Fruit fly (Drosophila melanogaster): ENCODE results near the gene CG43102.
A peak's percentile ranks its signal among the peaks of the same experiment; 100 is the strongest.

Gene CG43102

DNA sequence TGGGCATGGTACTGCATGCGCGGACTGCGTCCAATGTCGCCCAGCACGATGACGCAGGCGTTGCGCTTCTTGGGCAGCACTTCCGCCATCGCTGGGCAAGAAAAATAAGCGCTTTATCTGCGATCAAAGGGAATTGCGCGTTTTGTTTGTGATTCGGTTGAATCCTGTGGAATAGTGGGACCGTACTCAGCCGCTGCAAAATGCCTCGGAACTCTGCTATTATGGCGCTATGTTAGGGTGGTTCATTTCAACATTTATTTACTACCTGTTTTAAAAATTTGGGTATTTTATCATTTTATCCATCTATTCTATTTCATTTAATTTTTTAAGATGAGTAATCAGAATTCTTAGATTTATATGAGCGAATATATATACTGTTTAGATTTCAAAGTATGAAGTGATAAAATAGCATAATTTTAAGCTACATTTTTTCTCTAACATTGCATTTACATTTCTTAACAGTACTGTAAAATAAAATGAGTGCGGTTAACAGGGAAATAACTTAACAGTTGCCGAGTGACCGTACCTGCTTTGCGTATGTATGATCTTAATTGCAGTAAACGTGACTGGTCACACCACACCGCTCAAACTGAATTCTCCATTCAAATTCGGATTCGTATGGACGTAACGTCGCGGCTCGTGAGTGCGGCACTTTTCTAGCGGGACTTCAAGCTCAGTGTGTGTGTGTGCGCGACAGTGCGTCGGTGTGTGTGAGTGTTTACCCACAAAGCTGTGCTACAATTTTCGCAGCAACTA is 16.8 kb upstream of the CG43102 start, which contains the start of the genes Alg1 and tinc (continued):
- TF ChIP-seq Nf-YB (GFP tag; optimal IDR thresholded peaks at IDR 0.05) (peak; percentile 66), NC2α (GFP tag; optimal IDR thresholded peaks at IDR 0.05) (no peak), wdn (GFP tag; IDR thresholded peaks at IDR 0.05) (0 out of 2 replicates have a peak, but pooled peaks have one; percentile 32), CG7786 (GFP tag; optimal IDR thresholded peaks at IDR 0.05) (peak; percentile 23), CG12942 (GFP tag; optimal IDR thresholded peaks at IDR 0.05) (no peak), CG18619 (GFP tag; optimal IDR thresholded peaks at IDR 0.05) (peak; percentile 42), crp (GFP tag; optimal IDR thresholded peaks at IDR 0.05) (no peak), CG8388 (GFP tag; optimal IDR thresholded peaks at IDR 0.05) (peak; percentile 59), seq (GFP tag; IDR thresholded peaks at IDR 0.05) (no peak), dan (GFP tag; IDR thresholded peaks at IDR 0.05) (no peak), CG17186 (GFP tag; optimal IDR thresholded peaks at IDR 0.05) (peak; percentile 26), sens-2 (GFP tag; IDR thresholded peaks at IDR 0.05) (no peak), CG8765 (GFP tag; IDR thresholded peaks at IDR 0.05) (no peak), HmgZ (tag; optimal IDR thresholded peaks at IDR 0.05) (peak; percentile 62), fd96Cb (tag; optimal IDR thresholded peaks at IDR 0.05) (peak; percentile 37), knrl (GFP tag; IDR thresholded peaks at IDR 0.05; ENCODE audit: partially characterized antibody) (no peak), luna (GFP tag; optimal IDR thresholded peaks at IDR 0.05) (no peak), zf30C (GFP tag; optimal IDR thresholded peaks at IDR 0.05) (no peak), CG16863 (GFP tag; optimal IDR thresholded peaks at IDR 0.05) (peak; percentile 32), Dref (GFP tag; IDR thresholded peaks at IDR 0.05) (no peak), lola (GFP tag; optimal IDR thresholded peaks at IDR 0.05) (peak in 1 of 3 experiments; percentile 64), ind (GFP tag; optimal IDR thresholded peaks at IDR 0.05) (peak; percentile 49), Fer3 (tag; optimal IDR thresholded peaks at IDR 0.05) (peak; percentile 80), insv (GFP tag; optimal IDR thresholded peaks at IDR 0.05) (peak in 1 of 2 experiments; percentile 55), B-H2 (GFP tag; optimal IDR thresholded peaks at IDR 0.05) (peak; percentile 56), gem (tag; optimal IDR thresholded peaks at IDR 0.05) (peak; percentile 88), gro (GFP tag; optimal IDR thresholded peaks at IDR 0.05) (no peak), Elba2 (GFP tag; optimal IDR thresholded peaks at IDR 0.05) (no peak), ase (GFP tag; IDR thresholded peaks at IDR 0.05) (no peak), slp2 (GFP tag; optimal IDR thresholded peaks at IDR 0.05) (no peak), MTF-1 (GFP tag; optimal IDR thresholded peaks at IDR 0.05; ENCODE audit: borderline replicate concordance) (no peak), CG6689 (GFP tag; IDR thresholded peaks at IDR 0.05) (peak; percentile 62), tup (GFP tag; optimal IDR thresholded peaks at IDR 0.05) (no peak), CG2120 (GFP tag; optimal IDR thresholded peaks at IDR 0.05) (peak; percentile 84), sim (GFP tag; IDR thresholded peaks at IDR 0.05) (no peak), oc (tag; optimal IDR thresholded peaks at IDR 0.05) (peak; percentile 43), CG30431 (GFP tag; optimal IDR thresholded peaks at IDR 0.05) (no peak), Hsf (GFP tag; optimal IDR thresholded peaks at IDR 0.05) (peak; percentile 65), Max (GFP tag; optimal IDR thresholded peaks at IDR 0.05) (peak; percentile 41), tll (GFP tag; optimal IDR thresholded peaks at IDR 0.05) (no peak), CG1233 (GFP tag; optimal IDR thresholded peaks at IDR 0.05) (no peak), fu2 (GFP tag; optimal IDR thresholded peaks at IDR 0.05) (no peak), Taf1 (GFP tag; IDR thresholded peaks at IDR 0.05) (peak; percentile 60), vvl (GFP tag; IDR thresholded peaks at IDR 0.05) (peak; percentile 84), slbo (GFP tag; IDR thresholded peaks at IDR 0.05) (peak; percentile 74), ato (GFP tag; IDR thresholded peaks at IDR 0.05; ENCODE audit: partially characterized antibody) (peak; percentile 52; the same call in 1 of the 2 replicates), CG12236 (GFP tag; optimal IDR thresholded peaks at IDR 0.05) (no peak), Bteb2 (GFP tag; optimal IDR thresholded peaks at IDR 0.05) (peak; percentile 26), cg (GFP tag; optimal IDR thresholded peaks at IDR 0.05) (peak; percentile 87)

Data from whole organism, embryonic.